Worm (Caenorhabditis elegans) whole organism, L4/young adult: ENCODE measurements around the gene F13E9.16.

Experiments used
- dao-5 ChIP-seq: sonication (generic microtip); optimal IDR thresholded peaks from 2 replicates; lab custom pipeline; 2016; ENCODE audit warnings: missing genotype, missing genetic modification characterization, moderate library complexity, missing compliant biosample characterization
- him-1 ChIP-seq: sonication (generic microtip); optimal IDR thresholded peaks from 2 replicates; lab custom pipeline; 2016; ENCODE audit warnings: missing genotype, missing genetic modification reagents, missing genetic modification characterization, missing compliant biosample characterization

DNA sequence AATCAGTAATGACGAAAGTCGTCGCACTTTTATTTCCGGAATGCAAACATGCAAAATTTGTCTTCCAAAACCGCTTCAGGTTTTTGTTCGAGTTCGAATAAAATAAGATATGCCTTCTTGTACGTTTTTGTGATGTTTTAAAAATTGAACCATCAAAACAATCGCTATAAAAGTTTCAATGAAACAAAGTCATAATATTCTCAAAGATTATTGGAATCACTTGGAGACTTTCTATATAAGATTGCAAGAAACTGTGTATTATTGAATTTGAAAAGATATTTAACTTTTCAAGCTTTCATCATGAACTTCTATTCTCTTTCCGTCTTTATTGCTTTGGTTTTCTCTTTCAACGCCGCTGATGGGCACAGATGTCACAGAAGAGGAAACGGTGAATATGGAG lies 10.3 kb downstream of the F13E9.16 start, which contains the start of gene fipr-14:
- TF ChIP-seq dao-5 (tag; lab: Kevin White, UChicago), result no peak
- no peak for TF ChIP-seq him-1
